Worm (Caenorhabditis elegans): ENCODE results near the gene tag-30.

The tag-30 gene

ce11 chrIV:11855900-11856660, 1.1 kb upstream of the tag-30 start, which contains the start of gene ech-2:
Gene ech-2, minus strand, starts transcription at chrIV:11856351.
- TF ChIP-seq lim-7 (GFP tag; IDR thresholded peaks at IDR 0.05): no peak
- peak; percentile 69 for TF ChIP-seq mes-2 (tag; optimal IDR thresholded peaks at IDR 0.05; ENCODE audit: poor library complexity, severe bottlenecking)
- no peak for TF ChIP-seq hmg-1.1 (GFP tag; IDR thresholded peaks at IDR 0.05)
- TF ChIP-seq dmd-9 (GFP tag; IDR thresholded peaks at IDR 0.05): no peak
- no peak for TF ChIP-seq zag-1 (tag; optimal IDR thresholded peaks at IDR 0.05)
- TF ChIP-seq hlh-30 (tag; optimal IDR thresholded peaks at IDR 0.05; ENCODE audit: insufficient read depth): peak; percentile 38
- TF ChIP-seq skn-1 (tag; optimal IDR thresholded peaks at IDR 0.05): no peak
- no peak for TF ChIP-seq nhr-42 (GFP tag; IDR thresholded peaks at IDR 0.05)
- TF ChIP-seq dve-1 (tag; optimal IDR thresholded peaks at IDR 0.05; ENCODE audit: insufficient read depth): peak; percentile 41
- TF ChIP-seq ces-1 (GFP tag; optimal IDR thresholded peaks at IDR 0.05): no peak
- no peak for TF ChIP-seq hif-1 (tag; optimal IDR thresholded peaks at IDR 0.05)
- no peak for TF ChIP-seq saeg-2 (GFP tag; IDR thresholded peaks at IDR 0.05)
- TF ChIP-seq lin-1 (GFP tag; IDR thresholded peaks at IDR 0.05): no peak
- no peak for TF ChIP-seq spr-1 (tag; optimal IDR thresholded peaks at IDR 0.05)
- no peak for TF ChIP-seq Y75B8A.6 (GFP tag; IDR thresholded peaks at IDR 0.05)
- no peak for TF ChIP-seq nhr-25 (tag; optimal IDR thresholded peaks at IDR 0.05; ENCODE audit: borderline replicate concordance, insufficient read depth)
- TF ChIP-seq daf-16 (GFP tag; optimal IDR thresholded peaks at IDR 0.05): no peak
- peak; percentile 53 for TF ChIP-seq daf-16 (tag; optimal IDR thresholded peaks at IDR 0.05)
- TF ChIP-seq ctbp-1 (GFP tag; IDR thresholded peaks at IDR 0.05): no peak
- TF ChIP-seq sdz-12 (GFP tag; optimal IDR thresholded peaks at IDR 0.05): no peak
- no peak for TF ChIP-seq nhr-6 (tag; optimal IDR thresholded peaks at IDR 0.05)
- no peak for TF ChIP-seq hlh-11 (tag; optimal IDR thresholded peaks at IDR 0.05)
- no peak for TF ChIP-seq nhr-77 (tag; optimal IDR thresholded peaks at IDR 0.05)
- TF ChIP-seq ztf-11 (tag; optimal IDR thresholded peaks at IDR 0.05): no peak
- TF ChIP-seq lin-15B (tag; optimal IDR thresholded peaks at IDR 0.05): no peak
- no peak for TF ChIP-seq tag-97 (GFP tag; IDR thresholded peaks at IDR 0.05)
- no peak for TF ChIP-seq zfp-2 (tag; optimal IDR thresholded peaks at IDR 0.05)
- TF ChIP-seq daf-19 (GFP tag; conservative IDR thresholded peaks at IDR 0.05): no peak
- TF ChIP-seq pqm-1 (tag; optimal IDR thresholded peaks at IDR 0.05): no peak
- TF ChIP-seq cey-2 (tag; optimal IDR thresholded peaks at IDR 0.05; ENCODE audit: borderline replicate concordance, insufficient read depth): no peak
- TF ChIP-seq aha-1 (tag): peak; percentile 94
- peak; percentile 58 for TF ChIP-seq lin-38 (GFP tag; IDR thresholded peaks at IDR 0.05)
- TF ChIP-seq unc-62 (GFP tag; optimal IDR thresholded peaks at IDR 0.05 in 1 of 2): peak in 1 of 2 experiments; percentile 23
- no peak for TF ChIP-seq unc-62 (tag; optimal IDR thresholded peaks at IDR 0.05)
- TF ChIP-seq daf-8 (GFP tag; IDR thresholded peaks at IDR 0.05): no peak
- no peak for TF ChIP-seq F49E8.2 (tag; optimal IDR thresholded peaks at IDR 0.05; ENCODE audit: borderline replicate concordance)
- no peak for TF ChIP-seq mxl-3 (GFP tag; optimal IDR thresholded peaks at IDR 0.05)
- TF ChIP-seq nhr-76 (tag; optimal IDR thresholded peaks at IDR 0.05): no peak
- TF ChIP-seq ZK546.5 (tag; optimal IDR thresholded peaks at IDR 0.05): no peak
- TF ChIP-seq ceh-44 (GFP tag; IDR thresholded peaks at IDR 0.05): no peak
- TF ChIP-seq unc-130 (GFP tag; optimal IDR thresholded peaks at IDR 0.05): no peak
- no peak for TF ChIP-seq lin-39 (tag; optimal IDR thresholded peaks at IDR 0.05)
- no peak for TF ChIP-seq nhr-10 (tag; optimal IDR thresholded peaks at IDR 0.05)
- no peak for TF ChIP-seq ZK337.2 (GFP tag; IDR thresholded peaks at IDR 0.05)
- no peak for TF ChIP-seq ama-1 (optimal IDR thresholded peaks at IDR 0.05)
- TF ChIP-seq nhr-28 (tag; optimal IDR thresholded peaks at IDR 0.05): no peak
- TF ChIP-seq T20F7.1 (GFP tag; optimal IDR thresholded peaks at IDR 0.05): no peak
- TF ChIP-seq spr-3 (GFP tag; optimal IDR thresholded peaks at IDR 0.05): no peak
- TF ChIP-seq ceh-32 (tag; optimal IDR thresholded peaks at IDR 0.05; ENCODE audit: poor library complexity): no peak
- TF ChIP-seq Y5F2A.4 (GFP tag; optimal IDR thresholded peaks at IDR 0.05): no peak
- TF ChIP-seq mep-1 (tag; optimal IDR thresholded peaks at IDR 0.05): peak; percentile 29
